Fruit fly (Drosophila melanogaster) whole organism, embryonic: ENCODE measurements around the gene asun.

Experiments used
- Bgb ChIP-seq: fragments of 200-800 bp; sonication (Bioruptor generic); IDR thresholded peaks from 2 replicates; pipeline ENCODE4 v1.3.6; 2022; ENCODE audit warnings: missing biosample characterization, missing genetic modification characterization; ENCODE audit not compliant: partially characterized antibody
- Bteb2 ChIP-seq: fragments of 200-800 bp; sonication (Bioruptor generic); optimal IDR thresholded peaks from 2 replicates; lab custom pipeline; 2016; ENCODE audit warnings: missing biosample characterization, missing genetic modification characterization
- CG10979 ChIP-seq: fragments of 200-800 bp; sonication (Bioruptor generic); optimal IDR thresholded peaks from 2 replicates; lab custom pipeline; 2018; ENCODE audit warnings: missing biosample characterization, mild to moderate bottlenecking, missing genetic modification characterization, moderate library complexity
- CG11723 ChIP-seq: fragments of 200-800 bp; sonication (Bioruptor generic); optimal IDR thresholded peaks from 2 replicates; lab custom pipeline; 2017; ENCODE audit warnings: missing biosample characterization, mild to moderate bottlenecking, missing genetic modification characterization
- CG13287 ChIP-seq: fragments of 200-800 bp; sonication (Bioruptor generic); IDR thresholded peaks from 2 replicates; pipeline ENCODE4 v1.3.6; 2022; ENCODE audit warnings: missing biosample characterization, missing genetic modification characterization; ENCODE audit not compliant: partially characterized antibody
- CG13424 ChIP-seq: fragments of 200-800 bp; sonication (Bioruptor generic); optimal IDR thresholded peaks from 2 replicates; lab custom pipeline; 2019; ENCODE audit warnings: missing biosample characterization, mild to moderate bottlenecking, missing genetic modification characterization, moderate library complexity
- CG14710 ChIP-seq: fragments of 200-800 bp; sonication (Bioruptor generic); optimal IDR thresholded peaks from 3 replicates; lab custom pipeline; 2019; ENCODE audit warnings: missing biosample characterization, mild to moderate bottlenecking, missing genetic modification characterization, moderate library complexity
- CG17361 ChIP-seq: fragments of 200-800 bp; sonication (Bioruptor generic); IDR thresholded peaks from 3 replicates; pipeline ENCODE4 v1.3.6; 2022; ENCODE audit warnings: missing biosample characterization, missing genetic modification characterization
- CG17829 ChIP-seq: fragments of 200-800 bp; optimal IDR thresholded peaks from 2 replicates; lab custom pipeline; 2019; ENCODE audit warnings: missing biosample characterization, mild to moderate bottlenecking, missing genetic modification characterization, moderate library complexity
- CG18262 ChIP-seq: fragments of 200-800 bp; optimal IDR thresholded peaks from 3 replicates; lab custom pipeline; 2019; ENCODE audit warnings: missing biosample characterization, mild to moderate bottlenecking, missing genetic modification characterization, moderate library complexity
- CG2116 ChIP-seq: fragments of 200-800 bp; sonication (Bioruptor generic); optimal IDR thresholded peaks from 3 replicates; lab custom pipeline; 2018; ENCODE audit warnings: missing biosample characterization, mild to moderate bottlenecking, missing genetic modification characterization
- CG2120 ChIP-seq: fragments of 200-800 bp; sonication (Bioruptor generic); optimal IDR thresholded peaks from 3 replicates; lab custom pipeline; 2016; ENCODE audit warnings: missing biosample characterization, missing genetic modification characterization
- CG34224 ChIP-seq: fragments of 200-800 bp; sonication (Bioruptor generic); IDR thresholded peaks from 3 replicates; pipeline ENCODE4 v1.3.6; 2022; ENCODE audit warnings: missing biosample characterization, missing genetic modification characterization; ENCODE audit not compliant: partially characterized antibody
- CG3995 ChIP-seq: fragments of 200-800 bp; sonication (Bioruptor generic); optimal IDR thresholded peaks from 3 replicates; lab custom pipeline; 2016; ENCODE audit warnings: missing biosample characterization, missing genetic modification characterization
- CG4617 ChIP-seq: fragments of 200-800 bp; sonication (Bioruptor generic); optimal IDR thresholded peaks from 3 replicates; lab custom pipeline; 2016; ENCODE audit warnings: missing biosample characterization, missing genetic modification characterization, borderline replicate concordance
- CG6791 ChIP-seq: fragments of 200-800 bp; sonication (Bioruptor generic); IDR thresholded peaks from 3 replicates; pipeline ENCODE4 v1.3.6; 2022; ENCODE audit warnings: missing biosample characterization, missing genetic modification characterization; ENCODE audit not compliant: partially characterized antibody
- CG7556 ChIP-seq: fragments of 200-800 bp; sonication (Bioruptor generic); optimal IDR thresholded peaks from 2 replicates; lab custom pipeline; 2017; ENCODE audit warnings: missing biosample characterization, mild to moderate bottlenecking, missing genetic modification characterization
- Doc3 ChIP-seq: fragments of 200-800 bp; sonication (Bioruptor generic); IDR thresholded peaks from 3 replicates; pipeline ENCODE4 v1.3.6; 2022; ENCODE audit warnings: missing biosample characterization, missing genetic modification characterization; ENCODE audit not compliant: partially characterized antibody
- Ets65A ChIP-seq: fragments of 200-800 bp; sonication (Bioruptor generic); peaks from one replicate; lab custom pipeline; 2016; ENCODE audit warnings: missing biosample characterization, missing genetic modification characterization
- Fer1 ChIP-seq: fragments of 200-800 bp; sonication (Bioruptor generic); optimal IDR thresholded peaks from 2 replicates; lab custom pipeline; 2017; ENCODE audit warnings: missing biosample characterization, mild to moderate bottlenecking, missing genetic modification characterization
- HLH4C ChIP-seq: fragments of 200-800 bp; sonication (Bioruptor generic); IDR thresholded peaks from 3 replicates; pipeline ENCODE4 v1.3.6; 2022; ENCODE audit warnings: missing biosample characterization, missing genetic modification characterization; ENCODE audit not compliant: partially characterized antibody
- HmgZ ChIP-seq: fragments of 200-800 bp; sonication (Bioruptor generic); optimal IDR thresholded peaks from 2 replicates; lab custom pipeline; 2018; ENCODE audit warnings: missing biosample characterization, mild to moderate bottlenecking, missing genetic modification characterization
- Hr51 ChIP-seq, 2 experiments: fragments of 200-800 bp; sonication (Bioruptor generic); optimal IDR thresholded peaks; 2 replicates in 1 of 2; 3 replicates in 1 of 2; lab custom pipeline; 2016 to 2018; ENCODE audit warnings: missing biosample characterization in 2 of 2, missing genetic modification characterization in 2 of 2, mild to moderate bottlenecking in 1 of 2, moderate library complexity in 1 of 2
- Mad ChIP-seq: fragments of 200-800 bp; sonication (Bioruptor generic); optimal IDR thresholded peaks from 2 replicates; lab custom pipeline; 2016; ENCODE audit warnings: missing biosample characterization, missing genetic modification characterization
- Max ChIP-seq: fragments of 200-800 bp; sonication (Bioruptor generic); optimal IDR thresholded peaks from 2 replicates; lab custom pipeline; 2016; ENCODE audit warnings: missing biosample characterization, mild to moderate bottlenecking, missing genetic modification characterization
- Med ChIP-seq: fragments of 200-800 bp; sonication (Bioruptor generic); peaks from one replicate; lab custom pipeline; 2016; ENCODE audit warnings: missing biosample characterization, missing genetic modification characterization, mild to moderate bottlenecking, inconsistent platforms, moderate library complexity
- NK7.1 ChIP-seq: fragments of 200-800 bp; sonication (Bioruptor generic); optimal IDR thresholded peaks from 3 replicates; lab custom pipeline; 2016; ENCODE audit warnings: missing biosample characterization, missing genetic modification characterization
- Sry-δ ChIP-seq: fragments of 200-800 bp; sonication (Bioruptor generic); optimal IDR thresholded peaks from 2 replicates; lab custom pipeline; 2016; ENCODE audit warnings: missing biosample characterization, missing genetic modification characterization
- Stat92E ChIP-seq, 3 experiments: fragments of >200 bp in 2 of 3; fragments of 200-800 bp in 1 of 3; sonication (Bioruptor generic) in 1 of 3; optimal IDR thresholded peaks; 2 replicates each; lab custom pipeline; 2017 to 2019; ENCODE audit warnings: missing biosample characterization in 3 of 3, missing genetic modification characterization in 3 of 3, mild to moderate bottlenecking in 1 of 3, moderate library complexity in 1 of 3
- Vsx1 ChIP-seq: fragments of 200-800 bp; sonication (Bioruptor generic); optimal IDR thresholded peaks from 2 replicates; lab custom pipeline; 2017; ENCODE audit warnings: missing biosample characterization, mild to moderate bottlenecking, missing genetic modification characterization, missing genetic modification reagents
- Xrp1 ChIP-seq: fragments of 200-800 bp; sonication (Bioruptor generic); IDR thresholded peaks from 2 replicates; pipeline ENCODE4 v1.3.6; 2022; ENCODE audit warnings: missing biosample characterization, missing genetic modification characterization
- cato ChIP-seq: fragments of 200-800 bp; sonication (Bioruptor generic); optimal IDR thresholded peaks from 2 replicates; lab custom pipeline; 2016; ENCODE audit warnings: missing biosample characterization, missing genetic modification characterization, borderline replicate concordance
- chif ChIP-seq, 2 experiments: fragments of 200-800 bp; sonication (Bioruptor generic); optimal IDR thresholded peaks; 3 replicates each; lab custom pipeline; 2016; ENCODE audit warnings: missing biosample characterization in 2 of 2, missing genetic modification characterization in 2 of 2
- chm ChIP-seq: fragments of 200-800 bp; sonication (Bioruptor generic); IDR thresholded peaks from 2 replicates; pipeline ENCODE4 v1.3.6; 2022; ENCODE audit warnings: missing biosample characterization, missing genetic modification characterization
- disco-r ChIP-seq: fragments of 200-800 bp; sonication (Bioruptor generic); optimal IDR thresholded peaks from 2 replicates; lab custom pipeline; 2016; ENCODE audit warnings: missing biosample characterization, missing genetic modification characterization
- dm ChIP-seq: fragments of 200-800 bp; sonication (Bioruptor generic); optimal IDR thresholded peaks from 3 replicates; lab custom pipeline; 2016; ENCODE audit warnings: missing biosample characterization, missing genetic modification characterization
- dpn ChIP-seq, 2 experiments: fragments of 200-800 bp; sonication (Bioruptor generic); optimal IDR thresholded peaks; 3 replicates each; lab custom pipeline; 2016; ENCODE audit warnings: missing biosample characterization in 2 of 2, missing genetic modification characterization in 2 of 2
- dysf ChIP-seq: fragments of 200-800 bp; sonication (Bioruptor generic); IDR thresholded peaks from 3 replicates; pipeline ENCODE4 v1.3.6; 2022; ENCODE audit warnings: missing biosample characterization, missing genetic modification characterization
- gro ChIP-seq: fragments of 200-800 bp; sonication (Bioruptor generic); optimal IDR thresholded peaks from 2 replicates; lab custom pipeline; 2016; ENCODE audit warnings: missing biosample characterization, missing genetic modification characterization
- hkb ChIP-seq, 2 experiments: fragments of 200-800 bp in 1 of 2; fragments of >200 bp in 1 of 2; sonication (Bioruptor generic) in 1 of 2; IDR thresholded peaks in 1 of 2; optimal IDR thresholded peaks in 1 of 2; 2 replicates each; pipeline versions ENCODE4 v1.3.6 to Lab custom; 2017 to 2022; ENCODE audit warnings: missing biosample characterization in 1 of 2, missing genetic modification characterization in 1 of 2
- lbe ChIP-seq: fragments of 200-800 bp; sonication (Bioruptor generic); optimal IDR thresholded peaks from 2 replicates; lab custom pipeline; 2016; ENCODE audit warnings: missing biosample characterization, mild to moderate bottlenecking, missing genetic modification characterization
- lilli ChIP-seq: fragments of 200-800 bp; sonication (Bioruptor generic); optimal IDR thresholded peaks from 3 replicates; lab custom pipeline; 2016; ENCODE audit warnings: missing biosample characterization, missing genetic modification characterization
- nerfin-2 ChIP-seq: fragments of 200-800 bp; sonication (Bioruptor generic); IDR thresholded peaks from 2 replicates; pipeline ENCODE4 v1.3.6; 2022; ENCODE audit warnings: missing biosample characterization, missing genetic modification characterization; ENCODE audit not compliant: partially characterized antibody
- peb ChIP-seq: fragments of 200-800 bp; sonication (Bioruptor generic); IDR thresholded peaks from 2 replicates; pipeline ENCODE4 v1.3.6; 2022; ENCODE audit warnings: missing biosample characterization, missing genetic modification characterization
- pum ChIP-seq: fragments of 200-800 bp; sonication (Bioruptor generic); optimal IDR thresholded peaks from 2 replicates; lab custom pipeline; 2016; ENCODE audit warnings: missing biosample characterization, missing genetic modification characterization
- slbo ChIP-seq: fragments of 200-800 bp; sonication (Bioruptor generic); IDR thresholded peaks from 2 replicates; pipeline ENCODE4 v1.3.6; 2022; ENCODE audit warnings: missing biosample characterization, missing genetic modification characterization
- zfh1 ChIP-seq: fragments of 200-800 bp; sonication (Bioruptor generic); IDR thresholded peaks from 3 replicates; pipeline ENCODE4 v1.3.6; 2022; ENCODE audit warnings: missing biosample characterization, missing genetic modification characterization

Gene asun

dm6 chr3R:16263522-16264305, at the start of gene asun, which contains the start of gene bor (continued):
- peak; percentile 57 for TF ChIP-seq gro (GFP tag; lab: Kevin White, UChicago)
- TF ChIP-seq CG18262: peak; percentile 30
- TF ChIP-seq Med (GFP tag; lab: Kevin White, UChicago): peak; percentile 81
- TF ChIP-seq dysf (GFP tag; lab: Robert Waterston, UW): no peak
- no peak for TF ChIP-seq Vsx1
- TF ChIP-seq Bteb2 (GFP tag; lab: Kevin White, UChicago): peak; percentile 34
- peak; percentile 77 for TF ChIP-seq Bgb (GFP tag; lab: Robert Waterston, UW)
- TF ChIP-seq Stat92E (GFP tag; optimal IDR thresholded peaks at IDR 0.05; lab: Kevin White, UChicago): peak in 1 of 3 experiments; percentile 41
- peak; percentile 31; the same call in 1 of the 3 replicates for TF ChIP-seq CG17361 (GFP tag; lab: Robert Waterston, UW)
- TF ChIP-seq pum (GFP tag; lab: Kevin White, UChicago): no peak
- peak; percentile 28 for TF ChIP-seq CG17829
- TF ChIP-seq cato (GFP tag; lab: Kevin White, UChicago): no peak
- TF ChIP-seq CG11723: no peak
- no peak for TF ChIP-seq nerfin-2
- TF ChIP-seq Fer1 (GFP tag; lab: Kevin White, UChicago): peak; percentile 59
- peak; percentile 69 for TF ChIP-seq Doc3
- 0 out of 3 replicates have a peak, but pooled peaks have one; percentile 20 for TF ChIP-seq CG6791
- TF ChIP-seq CG7556 (GFP tag; lab: Kevin White, UChicago): peak; percentile 40
- TF ChIP-seq CG13424: peak; percentile 12
- 0 out of 3 replicates have a peak, but pooled peaks have one; percentile 45 for TF ChIP-seq zfh1
- TF ChIP-seq Ets65A (GFP tag; lab: Kevin White, UChicago): no peak
- TF ChIP-seq CG3995 (GFP tag; lab: Kevin White, UChicago): peak; percentile 94
- peak; percentile 84 for TF ChIP-seq Sry-δ (GFP tag; lab: Kevin White, UChicago)
- no peak for TF ChIP-seq disco-r
- 0 out of 2 replicates have a peak, but pooled peaks have one; percentile 23 for TF ChIP-seq chm (GFP tag; lab: Robert Waterston, UW)
- TF ChIP-seq chif (GFP tag; optimal IDR thresholded peaks at IDR 0.05; lab: Kevin White, UChicago): peak in 1 of 2 experiments; percentile 17
- TF ChIP-seq Xrp1 (GFP tag; lab: Robert Waterston, UW): peak; percentile 57
- peak; percentile 6 for TF ChIP-seq NK7.1 (GFP tag; lab: Kevin White, UChicago)
- TF ChIP-seq Max (GFP tag; lab: Kevin White, UChicago): peak; percentile 66
- peak; percentile 79 for TF ChIP-seq lbe
- peak; percentile 20 to 31 for TF ChIP-seq dpn (GFP tag; optimal IDR thresholded peaks at IDR 0.05; lab: Kevin White, UChicago)
- peak; percentile 48 for TF ChIP-seq CG2120 (GFP tag; lab: Kevin White, UChicago)
- peak; percentile 49 for TF ChIP-seq CG4617
- TF ChIP-seq HLH4C (GFP tag; lab: Robert Waterston, UW): peak; percentile 42; the same call in 1 of the 3 replicates
- TF ChIP-seq lilli (GFP tag; lab: Kevin White, UChicago): peak; percentile 52
- TF ChIP-seq Mad (GFP tag; lab: Kevin White, UChicago): no peak
- TF ChIP-seq hkb (optimal IDR thresholded peaks at IDR 0.05; lab: Kevin White, UChicago): no peak
- TF ChIP-seq hkb (GFP tag; IDR thresholded peaks at IDR 0.05; lab: Robert Waterston, UW): 0 out of 2 replicates have a peak, but pooled peaks have one; percentile 9
- peak; percentile 13 for TF ChIP-seq HmgZ
- TF ChIP-seq CG2116 (GFP tag; lab: Kevin White, UChicago): peak; percentile 46
- TF ChIP-seq slbo (GFP tag; lab: Robert Waterston, UW): no peak
- TF ChIP-seq dm (GFP tag; lab: Kevin White, UChicago): peak; percentile 67
- TF ChIP-seq Hr51 (GFP tag; optimal IDR thresholded peaks at IDR 0.05; lab: Kevin White, UChicago): peak in 1 of 2 experiments; percentile 20
- peak; percentile 89 for TF ChIP-seq CG13287 (GFP tag; lab: Robert Waterston, UW)
- TF ChIP-seq CG34224 (GFP tag; lab: Robert Waterston, UW): peak; percentile 72
- peak; percentile 34 for TF ChIP-seq CG14710 (tag; lab: Kevin White, UChicago)
- no peak for TF ChIP-seq peb (GFP tag; lab: Robert Waterston, UW)
- TF ChIP-seq CG10979 (tag; lab: Kevin White, UChicago): no peak
